Fruit fly (Drosophila melanogaster): Measurements from ENCODE around the gene Svil.
A peak's percentile ranks its signal among the peaks of the same experiment; 100 is the strongest.

The Svil gene

DNA sequence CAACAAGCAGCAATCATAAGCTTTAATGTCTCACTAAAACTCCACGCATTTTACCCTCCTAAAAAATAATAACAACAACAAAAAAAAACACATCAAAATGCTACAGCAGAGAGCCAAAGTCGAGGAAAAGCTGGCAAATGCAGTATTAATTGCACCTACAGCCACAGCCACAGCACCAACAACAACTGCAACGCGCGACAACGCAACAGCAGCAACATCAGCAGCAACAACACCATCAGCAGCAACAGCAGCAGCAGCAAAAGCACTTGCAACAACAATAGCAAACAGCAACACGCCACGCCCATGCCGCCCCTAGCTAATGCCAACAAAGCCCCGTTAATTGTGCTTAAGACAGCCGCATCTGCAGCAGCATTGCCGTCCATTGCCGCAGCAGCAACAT is 64.9 kb downstream of the Svil start:
- no peak for TF ChIP-seq CG34367 (tag; optimal IDR thresholded peaks at IDR 0.05)
- peak; percentile 22; the same call in 1 of the 3 replicates for TF ChIP-seq CG4496 (GFP tag; IDR thresholded peaks at IDR 0.05)

DNA sequence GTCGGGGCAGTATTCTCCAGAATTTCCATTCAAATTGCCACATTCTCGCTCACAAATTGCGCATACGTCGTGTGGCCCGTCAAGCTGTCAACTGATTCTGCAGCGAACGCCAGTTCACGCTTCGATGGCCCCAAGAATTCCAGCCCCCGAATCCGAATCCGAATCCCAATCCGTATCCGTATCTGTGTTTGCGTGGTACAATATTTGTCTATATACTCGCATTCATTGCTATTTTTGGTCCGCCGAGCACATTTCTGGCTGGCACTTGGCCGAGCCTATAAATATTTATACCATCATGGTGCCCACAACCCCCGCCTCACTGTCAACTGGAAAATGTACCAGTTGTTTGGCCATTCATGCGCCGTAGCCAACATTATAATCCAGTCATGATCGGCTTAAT is 68.7 kb downstream of the Svil start:
- TF ChIP-seq rn (GFP tag; IDR thresholded peaks at IDR 0.05) (no peak), CG10348 (GFP tag; IDR thresholded peaks at IDR 0.05) (no peak), EcR (GFP tag; optimal IDR thresholded peaks at IDR 0.05) (no peak)

dm6 chr3L:2456868-2457267 is 79.4 kb downstream of the Svil start:
- no peak for TF ChIP-seq Snoo (tag; optimal IDR thresholded peaks at IDR 0.05)
- TF ChIP-seq EcR (GFP tag; optimal IDR thresholded peaks at IDR 0.05), result no peak
- TF ChIP-seq CG8159 (tag; optimal IDR thresholded peaks at IDR 0.05), result no peak
- TF ChIP-seq gl (tag; optimal IDR thresholded peaks at IDR 0.05), result no peak
- no peak for TF ChIP-seq CG10348 (GFP tag; IDR thresholded peaks at IDR 0.05)
- no peak for TF ChIP-seq fd96Ca (GFP tag; IDR thresholded peaks at IDR 0.05)
- no peak for TF ChIP-seq Ets98B (GFP tag; IDR thresholded peaks at IDR 0.05)
- TF ChIP-seq CG8301 (tag; optimal IDR thresholded peaks at IDR 0.05), result no peak
- no peak for TF ChIP-seq CG13204 (GFP tag; optimal IDR thresholded peaks at IDR 0.05)
- TF ChIP-seq CG17806 (tag; optimal IDR thresholded peaks at IDR 0.05), result no peak
- no peak for TF ChIP-seq CG32121 (GFP tag; IDR thresholded peaks at IDR 0.05)
- no peak for TF ChIP-seq CG15710 (tag; optimal IDR thresholded peaks at IDR 0.05)
- no peak for TF ChIP-seq CG34367 (tag; optimal IDR thresholded peaks at IDR 0.05)
- TF ChIP-seq D1 (tag; optimal IDR thresholded peaks at IDR 0.05), result no peak
- no peak for TF ChIP-seq Pif1B (GFP tag; optimal IDR thresholded peaks at IDR 0.05)
- no peak for TF ChIP-seq CG14655 (GFP tag; optimal IDR thresholded peaks at IDR 0.05)
- TF ChIP-seq Pif1A (GFP tag; optimal IDR thresholded peaks at IDR 0.05), result no peak
- no peak for TF ChIP-seq rn (GFP tag; IDR thresholded peaks at IDR 0.05)
- no peak for TF ChIP-seq CG9948 (tag; optimal IDR thresholded peaks at IDR 0.05)

- TF ChIP-seq fd96Ca (GFP tag; IDR thresholded peaks at IDR 0.05) (peak; percentile 48; the same call in 1 of the 3 replicates), CG17806 (tag; optimal IDR thresholded peaks at IDR 0.05) (no peak), CG4496 (GFP tag; IDR thresholded peaks at IDR 0.05) (peak; percentile 65; the same call in 1 of the 3 replicates), CG13204 (GFP tag; optimal IDR thresholded peaks at IDR 0.05) (no peak), gl (tag; optimal IDR thresholded peaks at IDR 0.05) (no peak), EcR (GFP tag; optimal IDR thresholded peaks at IDR 0.05) (no peak), CG10348 (GFP tag; IDR thresholded peaks at IDR 0.05) (no peak), CG34367 (tag; optimal IDR thresholded peaks at IDR 0.05) (no peak), Snoo (tag; optimal IDR thresholded peaks at IDR 0.05) (no peak), CG12605 (GFP tag; IDR thresholded peaks at IDR 0.05) (peak; percentile 29), CG14655 (GFP tag; optimal IDR thresholded peaks at IDR 0.05) (no peak), Pif1B (GFP tag; optimal IDR thresholded peaks at IDR 0.05) (no peak), Ets98B (GFP tag; IDR thresholded peaks at IDR 0.05) (peak; percentile 51)
Observed at dm6 chr3L:2457557-2458240, 80.2 kb downstream of the Svil start.

DNA sequence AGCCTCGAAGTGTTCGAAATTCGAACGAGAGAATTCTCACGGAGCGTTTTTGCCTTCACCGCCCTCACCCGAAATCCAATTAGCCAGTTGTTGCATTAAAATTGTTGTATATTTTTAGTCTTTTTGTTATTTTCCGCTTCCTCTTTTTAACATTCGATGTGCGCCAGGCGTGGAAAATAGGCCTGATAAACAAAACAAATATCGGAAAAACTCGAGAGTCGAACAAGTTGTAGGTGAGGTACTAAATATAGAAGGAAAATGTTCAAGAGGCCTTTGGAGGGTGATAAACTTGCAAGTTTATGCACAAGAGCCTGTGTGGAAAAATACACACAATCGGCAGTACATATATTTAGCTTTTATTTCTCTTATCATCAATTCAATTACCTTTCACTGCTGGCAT is 81.3 kb downstream of the Svil start:
- TF ChIP-seq Pif1B (GFP tag; optimal IDR thresholded peaks at IDR 0.05), result no peak
- no peak for TF ChIP-seq CG15710 (tag; optimal IDR thresholded peaks at IDR 0.05)
- TF ChIP-seq CG8159 (tag; optimal IDR thresholded peaks at IDR 0.05), result no peak
- TF ChIP-seq Pif1A (GFP tag; optimal IDR thresholded peaks at IDR 0.05), result no peak
- TF ChIP-seq CG8301 (tag; optimal IDR thresholded peaks at IDR 0.05), result no peak
- no peak for TF ChIP-seq Snoo (tag; optimal IDR thresholded peaks at IDR 0.05)
- no peak for TF ChIP-seq CG4496 (GFP tag; IDR thresholded peaks at IDR 0.05)
- no peak for TF ChIP-seq fd96Ca (GFP tag; IDR thresholded peaks at IDR 0.05)
- no peak for TF ChIP-seq CG17806 (tag; optimal IDR thresholded peaks at IDR 0.05)
- no peak for TF ChIP-seq Ets98B (GFP tag; IDR thresholded peaks at IDR 0.05)
- no peak for TF ChIP-seq gl (tag; optimal IDR thresholded peaks at IDR 0.05)
- TF ChIP-seq CG9948 (tag; optimal IDR thresholded peaks at IDR 0.05), result no peak
- TF ChIP-seq CG34367 (tag; optimal IDR thresholded peaks at IDR 0.05), result no peak
- TF ChIP-seq CG12605 (GFP tag; IDR thresholded peaks at IDR 0.05), result no peak
- no peak for TF ChIP-seq CG14655 (GFP tag; optimal IDR thresholded peaks at IDR 0.05)
- no peak for TF ChIP-seq CG32121 (GFP tag; IDR thresholded peaks at IDR 0.05)

- TF ChIP-seq CG4496 (GFP tag; IDR thresholded peaks at IDR 0.05) (no peak), CG8159 (tag; optimal IDR thresholded peaks at IDR 0.05) (no peak), Pif1A (GFP tag; optimal IDR thresholded peaks at IDR 0.05) (no peak), D1 (tag; optimal IDR thresholded peaks at IDR 0.05) (no peak), gl (tag; optimal IDR thresholded peaks at IDR 0.05) (no peak), CG34367 (tag; optimal IDR thresholded peaks at IDR 0.05) (no peak), CG15710 (tag; optimal IDR thresholded peaks at IDR 0.05) (no peak), Snoo (tag; optimal IDR thresholded peaks at IDR 0.05) (no peak), CG17806 (tag; optimal IDR thresholded peaks at IDR 0.05) (no peak), CG9948 (tag; optimal IDR thresholded peaks at IDR 0.05) (no peak), Pif1B (GFP tag; optimal IDR thresholded peaks at IDR 0.05) (no peak), CG13204 (GFP tag; optimal IDR thresholded peaks at IDR 0.05) (no peak), fd96Ca (GFP tag; IDR thresholded peaks at IDR 0.05) (no peak), CG32121 (GFP tag; IDR thresholded peaks at IDR 0.05) (no peak), CG8301 (tag; optimal IDR thresholded peaks at IDR 0.05) (no peak), Ets98B (GFP tag; IDR thresholded peaks at IDR 0.05) (no peak)
Observed at dm6 chr3L:2462017-2462416, 84.6 kb downstream of the Svil start.
